Worm (Caenorhabditis elegans): ENCODE results near the gene clec-48.

- TF ChIP-seq F33H1.4 (GFP tag; IDR thresholded peaks at IDR 0.05), result no peak
- no peak for TF ChIP-seq ceh-58 (GFP tag; IDR thresholded peaks at IDR 0.05)
- no peak for TF ChIP-seq mxl-1 (tag; optimal IDR thresholded peaks at IDR 0.05)
- TF ChIP-seq egl-44 (GFP tag; IDR thresholded peaks at IDR 0.05), result no peak
- no peak for TF ChIP-seq cebp-2 (GFP tag; IDR thresholded peaks at IDR 0.05)
Measured at ce11 chrV:18109449-18109848, 48.4 kb upstream of the clec-48 start.

Measured in whole organism, young adult.